Worm (Caenorhabditis elegans) whole organism, L4 larva: ENCODE measurements around the gene Y27F2A.11.

Experiments
- ZK546.5 ChIP-seq, 2 experiments: sonication (generic microtip); optimal IDR thresholded peaks; 2 replicates each; lab custom pipeline; 2017; ENCODE audit warnings: missing biosample characterization in 2 of 2, missing genetic modification characterization in 2 of 2
- aly-2 ChIP-seq: sonication (generic microtip); optimal IDR thresholded peaks from 2 replicates; lab custom pipeline; 2018; ENCODE audit warnings: missing biosample characterization, missing genetic modification characterization
- attf-4 ChIP-seq: sonication (generic microtip); optimal IDR thresholded peaks from 3 replicates; lab custom pipeline; 2017; ENCODE audit warnings: missing biosample characterization, missing genetic modification characterization
- ceh-32 ChIP-seq: sonication (generic microtip); optimal IDR thresholded peaks from 2 replicates; lab custom pipeline; 2016; ENCODE audit warnings: mild to moderate bottlenecking, missing genetic modification characterization, missing compliant biosample characterization; ENCODE audit not compliant: poor library complexity
- daf-12 ChIP-seq: fragments of 150-350 bp; optimal IDR thresholded peaks from 2 replicates; lab custom pipeline; 2014; ENCODE audit warnings: missing biosample characterization, missing genetic modification reagents, missing genetic modification characterization
- egl-27 ChIP-seq: sonication (generic microtip); optimal IDR thresholded peaks from 3 replicates; lab custom pipeline; 2017; ENCODE audit warnings: missing biosample characterization, missing genetic modification reagents, missing genetic modification characterization
- lin-15B ChIP-seq: fragments of 150-350 bp; sonication (generic microtip); optimal IDR thresholded peaks from 3 replicates; lab custom pipeline; 2014; ENCODE audit warnings: missing biosample characterization, missing genetic modification characterization
- pqm-1 ChIP-seq: sonication (generic microtip); optimal IDR thresholded peaks from 2 replicates; lab custom pipeline; 2017; ENCODE audit warnings: missing biosample characterization, missing genetic modification characterization
- snpc-4 ChIP-seq: fragments of 150-350 bp; optimal IDR thresholded peaks from 2 replicates; lab custom pipeline; 2014; ENCODE audit warnings: missing biosample characterization, missing genetic modification characterization
- zag-1 ChIP-seq: fragments of 150-350 bp; optimal IDR thresholded peaks from 2 replicates; lab custom pipeline; 2014; ENCODE audit warnings: missing biosample characterization, missing genetic modification characterization

DNA sequence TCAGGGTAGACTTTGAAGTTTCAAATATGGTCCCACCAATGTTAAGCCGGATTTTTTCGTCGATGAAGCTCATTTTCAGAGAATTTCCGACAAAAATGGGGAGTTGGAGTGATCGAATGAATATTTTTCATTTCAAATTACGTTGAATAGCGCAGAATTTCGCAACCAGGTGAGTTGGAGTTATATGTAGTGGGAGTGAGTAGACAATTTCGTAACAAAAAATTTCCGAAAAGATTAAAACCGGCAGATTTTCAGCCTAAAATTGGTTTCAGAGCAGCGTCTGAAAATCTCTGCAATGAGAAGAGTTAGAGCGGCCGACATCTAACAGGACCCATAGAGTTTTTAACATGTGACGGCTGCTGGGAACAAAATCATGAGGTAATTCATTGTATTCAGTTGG is 19.5 kb downstream of the Y27F2A.11 start, which contains the start of gene sdz-35:
- TF ChIP-seq attf-4 (tag; lab: Kevin White, UChicago) (no peak), pqm-1 (tag; lab: Kevin White, UChicago) (no peak), ZK546.5 (tag; optimal IDR thresholded peaks at IDR 0.05; lab: Kevin White, UChicago) (no peak), egl-27 (no peak), lin-15B (tag; lab: Kevin White, UChicago) (no peak), daf-12 (tag; lab: Kevin White, UChicago) (no peak), ceh-32 (tag; lab: Kevin White, UChicago) (no peak), snpc-4 (tag; lab: Kevin White, UChicago) (no peak), aly-2 (tag; lab: Kevin White, UChicago) (no peak), zag-1 (tag; lab: Kevin White, UChicago) (no peak)
